Fruit fly (Drosophila melanogaster): ENCODE results near the gene CG13912.

- TF ChIP-seq Mnt (GFP tag; optimal IDR thresholded peaks at IDR 0.05) (no peak), CG11617 (GFP tag; optimal IDR thresholded peaks at IDR 0.05) (no peak)
Observed at dm6 chr3L:1195202-1195601, 5.8 kb downstream of the CG13912 start, which contains the start of gene LysX.
